Fruit fly (Drosophila melanogaster): Measurements from ENCODE around the gene Dpp10.

dm6 chr2L:6561463-6562357, 39.2 kb downstream of the Dpp10 start, which contains the start of the genes Trmt6 and Ent2:
- TF ChIP-seq CG8159 (tag; optimal IDR thresholded peaks at IDR 0.05) (peak; percentile 96), CG15710 (tag; optimal IDR thresholded peaks at IDR 0.05) (peak; percentile 92), CG17806 (tag; optimal IDR thresholded peaks at IDR 0.05) (peak; percentile 95), rn (GFP tag; IDR thresholded peaks at IDR 0.05) (peak; percentile 98), Pif1A (GFP tag; optimal IDR thresholded peaks at IDR 0.05) (peak; percentile 96), Pif1B (GFP tag; optimal IDR thresholded peaks at IDR 0.05) (peak; percentile 97), CG10348 (GFP tag; IDR thresholded peaks at IDR 0.05) (peak; percentile 96), CG9948 (tag; optimal IDR thresholded peaks at IDR 0.05) (peak; percentile 93), CG4496 (GFP tag; IDR thresholded peaks at IDR 0.05) (peak; percentile 99), CG13204 (GFP tag; optimal IDR thresholded peaks at IDR 0.05) (peak; percentile 71), EcR (GFP tag; optimal IDR thresholded peaks at IDR 0.05) (peak; percentile 53)

Data from whole organism, pupa.